Fruit fly (Drosophila melanogaster) Kc167 (cell line): Measurements from ENCODE around the gene mRpL14.

Experiments used
- Myc ChIP-seq: fragments of >200 bp; optimal IDR thresholded peaks from 2 replicates; lab custom pipeline; 2017; ENCODE audit warnings: missing external identifiers
- Sin3A ChIP-seq: fragments of >200 bp; optimal IDR thresholded peaks from 2 replicates; lab custom pipeline; 2018; ENCODE audit warnings: missing external identifiers
- h ChIP-seq: fragments of >200 bp; optimal IDR thresholded peaks from 3 replicates; lab custom pipeline; 2018; ENCODE audit warnings: missing external identifiers
- insv ChIP-seq: fragments of >200 bp; optimal IDR thresholded peaks from 3 replicates; lab custom pipeline; 2018; ENCODE audit warnings: missing external identifiers
- psq ChIP-seq: fragments of >200 bp; optimal IDR thresholded peaks from 2 replicates; lab custom pipeline; 2017; ENCODE audit warnings: missing external identifiers
- ttk ChIP-seq: sonication (Bioruptor generic); optimal IDR thresholded peaks from 2 replicates; lab custom pipeline; 2017; ENCODE audit warnings: missing external identifiers

Gene mRpL14

dm6 chrX:2305842-2306300, 38.6 kb downstream of the mRpL14 start:
- no peak for TF ChIP-seq insv (lab: Kevin White, UChicago)
- TF ChIP-seq ttk (lab: Kevin White, UChicago): no peak
- no peak for TF ChIP-seq h
- TF ChIP-seq Sin3A: no peak
- TF ChIP-seq psq (lab: Kevin White, UChicago): no peak
- TF ChIP-seq Myc (lab: Kevin White, UChicago): no peak

DNA sequence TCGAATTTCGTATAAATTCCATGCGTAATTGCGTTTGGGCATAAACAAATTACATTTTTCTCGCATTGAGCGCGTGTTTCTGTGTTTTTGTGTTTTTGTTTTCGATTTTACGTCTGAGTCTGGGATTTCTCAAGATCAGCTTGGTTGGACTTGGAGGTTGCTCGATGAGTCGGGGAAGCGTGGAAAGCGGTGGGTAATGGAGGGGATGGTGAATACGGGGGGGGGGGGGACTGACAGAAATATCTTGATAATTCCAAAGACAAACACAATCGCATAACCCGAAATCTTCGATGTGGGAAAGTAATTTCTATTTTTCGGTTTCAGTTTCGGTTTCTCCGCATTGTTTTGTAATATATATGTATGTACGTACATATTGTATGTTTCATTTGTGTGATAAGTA, 39.2 kb downstream of the mRpL14 start:
- TF ChIP-seq ttk (lab: Kevin White, UChicago) (no peak), psq (lab: Kevin White, UChicago) (no peak), Myc (lab: Kevin White, UChicago) (no peak), h (no peak), insv (lab: Kevin White, UChicago) (no peak), Sin3A (no peak)

dm6 chrX:2304514-2305235, 39.8 kb downstream of the mRpL14 start:
- TF ChIP-seq ttk (lab: Kevin White, UChicago) (no peak), psq (lab: Kevin White, UChicago) (no peak), Myc (lab: Kevin White, UChicago) (no peak), insv (lab: Kevin White, UChicago) (no peak), h (no peak), Sin3A (no peak)

DNA sequence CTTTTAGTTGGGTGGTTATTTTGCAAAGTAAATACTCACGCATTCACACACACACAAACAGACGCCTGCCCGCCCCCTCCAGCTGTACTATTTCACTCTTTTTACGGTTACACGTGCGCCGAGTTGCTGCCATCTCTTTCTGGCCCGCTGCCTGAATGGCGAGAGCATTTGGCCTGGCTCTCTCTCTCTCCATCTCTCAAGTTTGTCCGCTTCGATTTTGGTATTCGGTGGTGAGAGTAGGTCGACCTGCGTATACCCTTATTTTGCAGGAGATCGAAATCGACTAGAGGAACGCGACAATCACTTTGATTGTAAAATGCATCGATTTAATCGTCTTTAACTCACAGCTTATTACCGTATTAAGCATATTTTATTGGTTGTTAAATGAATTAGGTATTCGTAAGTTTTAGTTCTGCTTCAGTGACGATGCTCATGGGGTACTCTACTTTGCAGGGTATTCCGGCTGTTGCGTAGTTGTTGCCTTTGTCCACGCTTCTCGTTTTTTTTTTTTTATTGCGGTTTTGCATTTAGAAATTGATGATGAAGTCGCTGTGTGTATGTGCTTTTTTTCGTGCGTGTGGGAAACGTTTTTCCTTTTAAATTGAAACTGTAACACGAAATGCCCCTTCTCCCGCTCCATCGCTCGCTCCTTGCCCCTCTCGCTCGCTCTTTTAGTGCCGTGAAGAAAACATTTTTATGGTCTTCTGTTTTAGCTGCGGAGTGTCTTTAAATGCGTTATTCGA, 40.5 kb downstream of the mRpL14 start:
- TF ChIP-seq insv (lab: Kevin White, UChicago): peak; percentile 45
- TF ChIP-seq psq (lab: Kevin White, UChicago): no peak

- TF ChIP-seq ttk (lab: Kevin White, UChicago) (no peak), psq (lab: Kevin White, UChicago) (no peak), Myc (lab: Kevin White, UChicago) (no peak), insv (lab: Kevin White, UChicago) (no peak), h (no peak), Sin3A (no peak)
Measured at dm6 chrX:2302875-2303274, 41.6 kb downstream of the mRpL14 start.

dm6 chrX:2301613-2302522, 42.6 kb downstream of the mRpL14 start:
- TF ChIP-seq h: no peak
- no peak for TF ChIP-seq ttk (lab: Kevin White, UChicago)
- no peak for TF ChIP-seq insv (lab: Kevin White, UChicago)
- TF ChIP-seq Sin3A: no peak
- TF ChIP-seq Myc (lab: Kevin White, UChicago): no peak
- no peak for TF ChIP-seq psq (lab: Kevin White, UChicago)

DNA sequence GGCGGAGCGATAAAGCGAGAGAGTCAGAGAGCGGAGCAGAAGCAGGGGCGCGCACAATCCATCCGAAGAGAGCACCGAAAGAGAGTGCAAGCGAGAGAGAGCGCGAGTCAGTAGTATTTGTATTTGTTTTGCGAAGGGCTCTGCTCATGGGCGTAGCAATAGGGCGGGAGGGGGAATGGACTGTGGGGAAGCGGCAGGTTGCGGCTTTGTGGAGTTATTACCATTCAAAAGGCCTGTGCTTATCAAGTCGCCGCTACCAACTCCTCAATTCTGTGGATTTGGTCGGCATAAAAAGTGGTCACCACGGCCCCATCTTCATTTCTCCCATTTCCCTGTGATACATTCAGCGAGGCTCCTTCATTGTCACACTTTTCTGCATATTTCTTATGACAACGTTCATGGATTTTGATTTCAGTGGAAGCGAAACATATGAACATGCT, 43.4 kb downstream of the mRpL14 start:
- no peak for TF ChIP-seq ttk (lab: Kevin White, UChicago)

DNA sequence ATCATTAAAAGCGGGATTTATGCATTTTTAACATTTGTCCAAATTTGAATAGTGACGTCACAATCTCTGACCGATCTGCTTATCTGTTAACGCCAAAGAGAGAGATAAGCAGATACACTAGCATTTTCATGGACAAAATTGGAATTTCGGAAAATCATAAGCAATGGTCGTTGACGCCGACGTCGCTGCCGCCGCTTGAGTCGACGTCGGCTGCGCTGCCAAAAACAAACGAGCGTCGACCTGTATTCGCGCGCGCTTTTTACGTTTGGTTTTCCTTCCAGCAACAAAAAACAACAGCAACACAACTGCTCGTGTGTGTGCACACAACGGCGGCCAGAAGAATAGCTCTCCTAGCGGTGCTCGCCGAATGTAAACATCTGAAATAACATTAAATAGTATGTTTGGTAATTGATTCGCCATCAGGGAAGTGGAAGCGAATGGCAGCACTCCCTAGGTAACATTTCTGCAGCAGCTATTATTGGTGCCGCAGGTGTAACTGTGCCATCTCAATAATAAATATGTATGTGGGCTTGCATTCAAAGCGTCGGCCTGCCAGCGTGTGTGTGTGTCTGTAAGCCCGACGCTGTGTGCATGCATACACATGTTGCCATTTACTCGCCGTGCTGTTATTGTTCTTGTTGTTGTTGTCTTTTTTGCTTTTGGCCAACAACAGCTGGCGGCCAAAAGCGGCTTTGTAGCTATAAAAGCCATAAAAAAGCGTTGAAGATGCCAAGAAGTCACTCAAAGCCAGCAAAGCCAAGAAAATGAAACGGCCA, 44.0 kb downstream of the mRpL14 start:
- no peak for TF ChIP-seq Myc (lab: Kevin White, UChicago)
- no peak for TF ChIP-seq h
- no peak for TF ChIP-seq psq (lab: Kevin White, UChicago)
- TF ChIP-seq insv (lab: Kevin White, UChicago): no peak
- TF ChIP-seq Sin3A: no peak

DNA sequence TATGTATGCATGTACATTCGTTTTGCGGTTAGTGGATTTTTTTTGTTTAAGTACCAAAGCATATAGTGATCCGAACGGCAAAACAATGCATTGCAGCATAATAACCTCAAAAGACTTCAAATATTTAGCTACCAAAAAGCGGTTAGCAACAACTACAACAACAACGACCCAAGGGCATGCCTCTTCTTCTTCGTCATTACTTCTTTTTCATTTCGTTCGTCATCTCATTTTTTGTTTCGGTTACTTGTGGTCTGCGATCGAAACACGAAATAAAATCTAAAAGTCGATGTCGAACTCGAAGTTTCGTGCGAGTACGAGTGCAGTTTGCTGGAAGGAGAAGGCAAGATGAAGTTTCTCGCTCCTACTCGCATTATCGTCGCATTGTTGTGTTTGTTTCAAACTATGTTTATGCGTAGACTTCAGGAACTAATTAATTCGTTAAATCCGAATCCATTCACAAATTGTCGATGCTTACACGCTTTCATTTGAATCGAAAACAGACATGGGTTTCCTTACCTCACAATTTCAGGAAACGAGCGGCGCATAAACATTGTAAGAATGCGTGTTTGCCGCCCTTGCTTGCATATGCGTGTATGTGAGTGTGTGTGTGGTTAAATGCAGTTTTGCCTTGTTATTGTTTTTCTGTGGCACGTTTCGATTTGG, 45.6 kb downstream of the mRpL14 start:
- TF ChIP-seq Myc (lab: Kevin White, UChicago): no peak
- no peak for TF ChIP-seq insv (lab: Kevin White, UChicago)
- TF ChIP-seq ttk (lab: Kevin White, UChicago): no peak
- TF ChIP-seq psq (lab: Kevin White, UChicago): no peak
- TF ChIP-seq Sin3A: no peak
- no peak for TF ChIP-seq h

DNA sequence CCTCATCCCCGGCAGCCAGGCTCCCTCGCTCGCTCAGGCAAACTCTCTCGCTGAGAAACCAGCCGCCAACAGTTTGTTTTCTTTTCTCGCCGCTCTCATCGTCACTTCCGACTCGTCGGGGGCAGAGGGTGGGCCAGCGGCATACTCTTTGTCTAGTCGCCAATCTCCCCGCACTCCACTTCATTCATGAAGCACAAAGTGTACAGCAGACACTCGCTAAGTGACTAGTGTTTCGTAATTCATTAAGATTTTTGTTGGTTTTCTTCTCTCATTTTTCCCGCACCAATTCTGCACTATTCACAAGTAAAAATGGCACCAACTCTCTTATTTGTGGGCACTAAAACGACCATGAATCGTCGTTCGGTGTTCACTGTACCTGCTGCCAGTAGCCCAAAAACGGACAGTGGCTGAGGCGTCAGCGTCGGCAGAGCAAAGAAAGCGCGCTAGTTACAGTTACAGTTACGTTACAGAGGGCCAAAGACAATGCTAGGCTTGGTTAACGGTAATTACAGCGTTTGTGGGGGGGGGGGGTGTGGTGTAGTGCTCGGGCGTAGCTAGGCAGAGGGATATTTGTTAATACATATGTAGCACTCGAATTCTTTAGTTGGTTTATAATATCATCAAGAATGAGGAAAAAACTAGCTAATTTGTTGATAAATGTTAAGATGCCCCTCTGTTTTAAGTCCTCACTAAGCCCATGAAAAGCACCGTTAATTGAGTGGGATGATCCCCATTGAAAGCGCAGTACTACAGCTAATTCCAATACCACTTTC, 46.8 kb downstream of the mRpL14 start:
- no peak for TF ChIP-seq Myc (lab: Kevin White, UChicago)
- TF ChIP-seq psq (lab: Kevin White, UChicago): no peak
- no peak for TF ChIP-seq Sin3A
- TF ChIP-seq insv (lab: Kevin White, UChicago): no peak
- TF ChIP-seq h: no peak
- TF ChIP-seq ttk (lab: Kevin White, UChicago): no peak
